Fruit fly (Drosophila melanogaster): ENCODE data around the gene He.

Gene He

dm6 chr2L:14022130-14022735, 49.5 kb upstream of the He start (continued):
- TF ChIP-seq phol (tag; optimal IDR thresholded peaks at IDR 0.05) (peak; percentile 97), CG14050 (GFP tag; IDR thresholded peaks at IDR 0.05) (peak; percentile 88), CG18619 (GFP tag; optimal IDR thresholded peaks at IDR 0.05) (peak; percentile 93), ac (GFP tag; optimal IDR thresholded peaks at IDR 0.05) (peak; percentile 56), amos (GFP tag; IDR thresholded peaks at IDR 0.05; ENCODE audit: partially characterized antibody) (no peak; the same call in 1 of the 2 replicates), Asciz (GFP tag; optimal IDR thresholded peaks at IDR 0.05) (peak; percentile 95), CG7928 (GFP tag; optimal IDR thresholded peaks at IDR 0.05) (peak; percentile 61), CG2199 (GFP tag; IDR thresholded peaks at IDR 0.05) (peak; percentile 9; the same call in 2 of the 3 replicates), Dbx (GFP tag; IDR thresholded peaks at IDR 0.05) (peak; percentile 92), esg (GFP tag; conservative IDR thresholded peaks at IDR 0.05) (peak; percentile 92), C15 (GFP tag; IDR thresholded peaks at IDR 0.05) (peak; percentile 79), stwl (tag; optimal IDR thresholded peaks at IDR 0.05) (peak; percentile 14), usp (GFP tag; optimal IDR thresholded peaks at IDR 0.05) (no peak), her (GFP tag; optimal IDR thresholded peaks at IDR 0.05) (peak; percentile 19), HLH3B (GFP tag; IDR thresholded peaks at IDR 0.05) (peak; percentile 91), pan (optimal IDR thresholded peaks at IDR 0.05) (no peak), pan (GFP tag; optimal IDR thresholded peaks at IDR 0.05 in 1 of 2, IDR thresholded peaks at IDR 0.05 in 1 of 2) (peak in 1 of 2 experiments; percentile 93), CG15514 (GFP tag; optimal IDR thresholded peaks at IDR 0.05) (peak; percentile 86), CG4404 (GFP tag; IDR thresholded peaks at IDR 0.05) (peak; percentile 82), cwo (GFP tag; optimal IDR thresholded peaks at IDR 0.05) (peak; percentile 92), Drgx (GFP tag; IDR thresholded peaks at IDR 0.05) (peak; percentile 95), CG15269 (tag; optimal IDR thresholded peaks at IDR 0.05) (peak; percentile 96), CG3281 (GFP tag; optimal IDR thresholded peaks at IDR 0.05) (peak; percentile 96), CG30403 (GFP tag; optimal IDR thresholded peaks at IDR 0.05) (peak; percentile 89), nmo (GFP tag; optimal IDR thresholded peaks at IDR 0.05) (peak; percentile 98), Oli (tag; optimal IDR thresholded peaks at IDR 0.05) (peak; percentile 96), hth (optimal IDR thresholded peaks at IDR 0.05) (no peak), CG12071 (GFP tag; optimal IDR thresholded peaks at IDR 0.05) (peak; percentile 66), z (GFP tag; IDR thresholded peaks at IDR 0.05) (no peak), btn (GFP tag; optimal IDR thresholded peaks at IDR 0.05) (no peak), eyg (GFP tag; optimal IDR thresholded peaks at IDR 0.05) (peak; percentile 21), CG1024 (GFP tag; IDR thresholded peaks at IDR 0.05) (peak; percentile 42; the same call in 1 of the 2 replicates), CG17186 (GFP tag; optimal IDR thresholded peaks at IDR 0.05) (peak; percentile 43), CTCF (GFP tag; optimal IDR thresholded peaks at IDR 0.05) (peak; percentile 44), lola (GFP tag; optimal IDR thresholded peaks at IDR 0.05) (peak in 1 of 3 experiments; percentile 96), odd (GFP tag; optimal IDR thresholded peaks at IDR 0.05) (peak; percentile 90), CG12659 (GFP tag; optimal IDR thresholded peaks at IDR 0.05) (peak; percentile 97), E2f1 (GFP tag; IDR thresholded peaks at IDR 0.05) (peak; percentile 92), CG2120 (GFP tag; optimal IDR thresholded peaks at IDR 0.05) (peak; percentile 65), da (GFP tag; optimal IDR thresholded peaks at IDR 0.05) (no peak), CG30431 (GFP tag; optimal IDR thresholded peaks at IDR 0.05) (peak; percentile 71), croc (GFP tag; conservative IDR thresholded peaks at IDR 0.05) (peak; percentile 91), pho (GFP tag; optimal IDR thresholded peaks at IDR 0.05) (peak; percentile 32), CG10366 (GFP tag; IDR thresholded peaks at IDR 0.05) (peak; percentile 88), onecut (GFP tag; IDR thresholded peaks at IDR 0.05) (peak; percentile 72), CG11695 (GFP tag; IDR thresholded peaks at IDR 0.05) (peak; percentile 97), Dll (GFP tag; IDR thresholded peaks at IDR 0.05; ENCODE audit: partially characterized antibody) (no peak), Mad (GFP tag; optimal IDR thresholded peaks at IDR 0.05) (no peak), Opbp (GFP tag; IDR thresholded peaks at IDR 0.05; ENCODE audit: partially characterized antibody) (no peak), HLH4C (GFP tag; IDR thresholded peaks at IDR 0.05; ENCODE audit: partially characterized antibody) (no peak), wek (GFP tag; optimal IDR thresholded peaks at IDR 0.05) (no peak)

Data from whole organism, embryonic.